Fruit fly (Drosophila melanogaster): Measurements from ENCODE around the gene mEFTs.

The mEFTs gene

DNA sequence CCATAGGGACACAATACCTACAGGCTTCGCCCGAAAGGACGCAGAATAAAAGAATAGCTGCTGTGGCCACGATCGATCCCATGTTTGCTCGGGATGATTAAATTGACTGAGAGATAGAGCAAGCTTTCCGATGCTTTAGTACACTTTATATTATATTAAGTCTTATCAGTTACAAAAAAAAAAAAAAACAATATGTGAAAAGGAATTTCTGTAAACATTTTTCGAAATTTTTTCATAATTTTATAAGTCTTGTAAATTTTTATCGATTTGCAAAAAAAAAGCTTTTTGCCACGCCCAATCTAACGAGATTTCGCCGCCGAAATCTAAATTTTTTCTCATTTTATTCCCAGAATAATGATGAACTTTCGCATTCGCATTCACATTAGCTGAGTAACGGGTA lies 43.0 kb downstream of the mEFTs start, which contains the start of gene CG18563:
TSS of gene CG18563 (minus strand) at position 101 of the 400 bp plus-strand sequence.
- TF ChIP-seq psq (GFP tag; optimal IDR thresholded peaks at IDR 0.05) (no peak), Vsx2 (GFP tag; optimal IDR thresholded peaks at IDR 0.05; ENCODE audit: partially characterized antibody) (no peak), woc (GFP tag; optimal IDR thresholded peaks at IDR 0.05) (no peak), Rel (GFP tag; optimal IDR thresholded peaks at IDR 0.05) (no peak), Rel (tag; optimal IDR thresholded peaks at IDR 0.05) (no peak), rgr (GFP tag; optimal IDR thresholded peaks at IDR 0.05) (no peak), Dif (GFP tag; optimal IDR thresholded peaks at IDR 0.05; ENCODE audit: partially characterized antibody) (no peak), pan (optimal IDR thresholded peaks at IDR 0.05) (no peak), Myc (optimal IDR thresholded peaks at IDR 0.05) (no peak), fru (GFP tag; optimal IDR thresholded peaks at IDR 0.05) (no peak)

DNA sequence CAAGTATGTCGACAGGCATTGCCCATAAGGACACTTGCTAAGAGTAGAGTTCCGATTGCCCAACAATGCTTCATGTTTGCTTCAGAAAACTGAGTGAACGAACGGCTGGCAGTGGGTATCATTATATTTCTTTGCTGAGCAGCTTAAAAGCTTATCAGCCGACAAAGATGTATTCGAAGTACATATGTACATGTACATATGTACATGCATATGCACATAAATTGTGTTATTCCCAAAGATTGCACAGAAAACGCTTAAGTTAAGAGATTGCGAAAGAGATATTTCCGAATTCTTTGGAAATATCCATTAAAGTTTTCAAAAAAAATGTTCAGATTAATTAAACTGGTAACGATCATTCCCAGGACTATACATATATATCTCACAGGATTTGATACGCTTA lies 45.1 kb downstream of the mEFTs start, which contains the start of gene SPH93:
TSS of gene SPH93 (minus strand) at position 101 of the 400 bp plus-strand sequence.
- TF ChIP-seq usp (GFP tag; optimal IDR thresholded peaks at IDR 0.05): no peak
- TF ChIP-seq Rel (GFP tag; optimal IDR thresholded peaks at IDR 0.05): no peak
- peak; percentile 89 for TF ChIP-seq Rel (tag; optimal IDR thresholded peaks at IDR 0.05)

DNA sequence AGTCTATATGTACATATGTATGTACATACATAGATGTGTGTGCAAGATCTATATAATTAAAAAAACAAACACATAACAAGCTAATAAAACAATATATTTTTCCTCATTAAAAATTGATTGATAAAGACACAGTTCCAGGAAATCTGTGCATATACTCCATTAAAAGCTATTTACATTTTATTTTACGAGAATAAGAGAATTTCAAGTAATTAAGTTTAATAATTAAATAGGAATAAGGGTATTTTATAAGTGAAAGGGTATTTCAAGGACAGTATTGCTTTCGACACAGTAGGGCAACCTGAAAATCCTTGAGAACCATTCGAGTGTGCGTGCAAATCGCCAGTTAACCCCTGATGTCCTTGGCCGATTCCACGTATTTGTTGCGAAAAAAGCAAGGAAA lies 48.3 kb downstream of the mEFTs start, which contains the start of gene CG5050:
TSS of gene CG5050 (plus strand) at position 301 of the 400 bp plus-strand sequence.
- TF ChIP-seq Hnf4 (GFP tag; optimal IDR thresholded peaks at IDR 0.05): no peak
- TF ChIP-seq usp (GFP tag; optimal IDR thresholded peaks at IDR 0.05): no peak
- no peak for TF ChIP-seq sage (GFP tag; optimal IDR thresholded peaks at IDR 0.05)
- TF ChIP-seq dsf (GFP tag; optimal IDR thresholded peaks at IDR 0.05; ENCODE audit: borderline replicate concordance): no peak
- TF ChIP-seq pan (optimal IDR thresholded peaks at IDR 0.05): no peak
- TF ChIP-seq dl (GFP tag; optimal IDR thresholded peaks at IDR 0.05; ENCODE audit: insufficient read depth in 1 of 2, partially characterized antibody in 2 of 2): no peak
- no peak for TF ChIP-seq GATAd (GFP tag; optimal IDR thresholded peaks at IDR 0.05)
- no peak for TF ChIP-seq Myc (optimal IDR thresholded peaks at IDR 0.05)
- no peak for TF ChIP-seq br (GFP tag; optimal IDR thresholded peaks at IDR 0.05)
- no peak for TF ChIP-seq CG9705 (GFP tag; optimal IDR thresholded peaks at IDR 0.05)
- TF ChIP-seq fru (GFP tag; optimal IDR thresholded peaks at IDR 0.05): no peak

DNA sequence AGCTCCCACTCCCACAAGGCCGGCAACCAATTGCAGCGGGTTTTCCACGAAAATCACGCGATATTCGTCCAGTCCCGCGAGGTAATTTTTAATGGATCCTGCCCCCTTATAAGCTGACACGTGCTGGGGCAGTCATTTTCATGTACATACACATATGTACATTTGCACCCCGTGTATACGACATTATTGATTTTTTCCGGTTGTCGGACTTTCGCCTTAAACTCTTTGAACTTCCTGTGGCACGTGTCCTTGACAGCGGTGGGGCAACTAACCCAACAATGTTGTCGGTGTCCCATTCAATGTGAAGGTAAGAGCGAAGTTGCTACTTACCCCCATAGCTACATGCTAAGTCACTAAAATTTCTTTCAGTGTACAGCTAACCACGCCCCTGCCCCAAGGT lies 48.8 kb downstream of the mEFTs start:
- TF ChIP-seq N (GFP tag; optimal IDR thresholded peaks at IDR 0.05): no peak
- TF ChIP-seq OdsH (GFP tag; optimal IDR thresholded peaks at IDR 0.05): no peak
- no peak for TF ChIP-seq jim (GFP tag; optimal IDR thresholded peaks at IDR 0.05)
- TF ChIP-seq Dif (GFP tag; optimal IDR thresholded peaks at IDR 0.05; ENCODE audit: partially characterized antibody): no peak
- no peak for TF ChIP-seq Hr83 (GFP tag; optimal IDR thresholded peaks at IDR 0.05; ENCODE audit: poor library complexity, severe bottlenecking)
- no peak for TF ChIP-seq usp (GFP tag; optimal IDR thresholded peaks at IDR 0.05)
- TF ChIP-seq CrebA (GFP tag; optimal IDR thresholded peaks at IDR 0.05; ENCODE audit: borderline replicate concordance): no peak
- TF ChIP-seq GATAd (GFP tag; optimal IDR thresholded peaks at IDR 0.05): no peak
- no peak for TF ChIP-seq lola (GFP tag; optimal IDR thresholded peaks at IDR 0.05)
- no peak for TF ChIP-seq Sp1 (GFP tag; optimal IDR thresholded peaks at IDR 0.05)
- no peak for TF ChIP-seq HLH106 (tag; optimal IDR thresholded peaks at IDR 0.05)
- no peak for TF ChIP-seq dsf (GFP tag; optimal IDR thresholded peaks at IDR 0.05; ENCODE audit: borderline replicate concordance)
- no peak for TF ChIP-seq sv (GFP tag; optimal IDR thresholded peaks at IDR 0.05)
- TF ChIP-seq Rel (GFP tag; optimal IDR thresholded peaks at IDR 0.05): no peak
- no peak for TF ChIP-seq Rel (tag; optimal IDR thresholded peaks at IDR 0.05)
- no peak for TF ChIP-seq woc (GFP tag; optimal IDR thresholded peaks at IDR 0.05)
- no peak for TF ChIP-seq Mio (GFP tag; optimal IDR thresholded peaks at IDR 0.05)

DNA sequence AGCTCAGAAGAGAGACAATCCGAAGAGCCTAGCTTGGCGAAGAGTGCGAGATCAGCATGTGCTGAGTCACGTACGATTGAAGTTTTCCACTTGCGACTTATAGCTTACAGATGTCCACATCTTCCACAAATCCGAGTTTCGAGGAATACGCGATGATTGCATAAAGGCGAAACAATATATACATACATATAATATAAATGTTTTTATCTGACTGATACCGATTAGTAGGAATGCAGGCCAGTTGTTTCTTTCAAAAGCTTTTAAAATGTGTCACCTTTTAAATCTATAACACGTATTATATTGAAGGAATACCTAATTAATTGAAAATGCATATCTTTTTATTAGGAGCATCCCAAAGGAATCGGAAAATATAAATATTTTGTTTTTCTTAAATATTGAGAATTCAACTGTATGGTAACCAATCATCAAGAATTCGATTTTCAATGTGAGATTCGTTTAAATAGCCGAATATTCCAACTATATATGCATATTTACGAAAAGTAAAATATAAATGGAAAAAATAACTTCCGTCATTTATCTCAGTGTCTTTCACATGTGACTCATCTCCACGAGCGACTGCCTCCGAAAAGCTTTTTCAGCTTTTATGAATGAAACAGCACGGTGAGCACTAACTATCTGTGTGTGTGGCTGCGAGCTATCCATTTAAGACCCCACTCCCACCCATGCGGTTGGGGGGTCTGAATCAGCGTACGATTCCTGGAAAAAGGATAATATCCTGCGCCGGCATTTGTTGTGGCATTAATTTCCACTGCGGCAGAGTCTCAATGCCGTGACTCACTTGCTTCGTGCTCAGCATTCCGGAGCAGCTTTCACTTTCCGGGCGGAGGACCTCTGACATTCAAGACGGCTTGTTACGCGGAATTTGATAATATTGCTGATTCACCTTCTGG lies 50.1 kb downstream of the mEFTs start:
- TF ChIP-seq N (GFP tag; optimal IDR thresholded peaks at IDR 0.05) (no peak), psq (GFP tag; optimal IDR thresholded peaks at IDR 0.05) (peak; percentile 65), sage (GFP tag; optimal IDR thresholded peaks at IDR 0.05) (no peak), brk (GFP tag; optimal IDR thresholded peaks at IDR 0.05) (peak; percentile 3), CrebA (GFP tag; optimal IDR thresholded peaks at IDR 0.05; ENCODE audit: borderline replicate concordance) (no peak), rgr (GFP tag; optimal IDR thresholded peaks at IDR 0.05) (peak; percentile 86), sv (GFP tag; optimal IDR thresholded peaks at IDR 0.05) (peak; percentile 7), br (GFP tag; optimal IDR thresholded peaks at IDR 0.05) (peak; percentile 64), dmrt93B (GFP tag; optimal IDR thresholded peaks at IDR 0.05) (peak; percentile 20), CG9705 (GFP tag; optimal IDR thresholded peaks at IDR 0.05) (peak; percentile 43), Sp1 (GFP tag; optimal IDR thresholded peaks at IDR 0.05) (peak; percentile 75), Dfd (GFP tag; optimal IDR thresholded peaks at IDR 0.05) (no peak), Hr78 (GFP tag; optimal IDR thresholded peaks at IDR 0.05) (no peak), Dif (GFP tag; optimal IDR thresholded peaks at IDR 0.05; ENCODE audit: partially characterized antibody) (peak; percentile 32), fru (GFP tag; optimal IDR thresholded peaks at IDR 0.05) (peak; percentile 79), Vsx2 (GFP tag; optimal IDR thresholded peaks at IDR 0.05; ENCODE audit: partially characterized antibody) (no peak), dl (GFP tag; optimal IDR thresholded peaks at IDR 0.05; ENCODE audit: insufficient read depth in 1 of 2, partially characterized antibody in 2 of 2) (peak in 1 of 2 experiments; percentile 63), foxo (GFP tag; optimal IDR thresholded peaks at IDR 0.05) (peak in 1 of 2 experiments; percentile 83), Mio (GFP tag; optimal IDR thresholded peaks at IDR 0.05) (no peak), Myc (optimal IDR thresholded peaks at IDR 0.05) (no peak), OdsH (GFP tag; optimal IDR thresholded peaks at IDR 0.05) (peak; percentile 78), Hnf4 (GFP tag; optimal IDR thresholded peaks at IDR 0.05) (peak; percentile 73), dsf (GFP tag; optimal IDR thresholded peaks at IDR 0.05; ENCODE audit: borderline replicate concordance) (no peak), tai (GFP tag; optimal IDR thresholded peaks at IDR 0.05) (peak; percentile 8), ey (GFP tag; optimal IDR thresholded peaks at IDR 0.05) (peak; percentile 77), Hr83 (GFP tag; optimal IDR thresholded peaks at IDR 0.05; ENCODE audit: poor library complexity, severe bottlenecking) (no peak), HLH106 (tag; optimal IDR thresholded peaks at IDR 0.05) (peak; percentile 72)

All from whole organism, wandering third instar larva.